Fruit fly (Drosophila melanogaster) whole organism, wandering third instar larva: ENCODE measurements around the gene CG9636.

Experiments
- Abd-B ChIP-seq: fragments of >200 bp; optimal IDR thresholded peaks from 2 replicates; lab custom pipeline; 2017; ENCODE audit warnings: missing biosample characterization, missing genetic modification characterization
- CG9705 ChIP-seq: fragments of 200-800 bp; sonication (Bioruptor generic); optimal IDR thresholded peaks from 2 replicates; lab custom pipeline; 2018; ENCODE audit warnings: missing biosample characterization, mild to moderate bottlenecking, missing genetic modification characterization
- Dfd ChIP-seq: fragments of >200 bp; optimal IDR thresholded peaks from 2 replicates; lab custom pipeline; 2017; ENCODE audit warnings: missing biosample characterization, missing genetic modification characterization
- HLH106 ChIP-seq: fragments of 200-800 bp; optimal IDR thresholded peaks from 3 replicates; lab custom pipeline; 2019; ENCODE audit warnings: missing biosample characterization, mild to moderate bottlenecking, missing genetic modification characterization, moderate library complexity
- Hnf4 ChIP-seq: fragments of 200-800 bp; sonication (Bioruptor generic); optimal IDR thresholded peaks from 2 replicates; lab custom pipeline; 2016; ENCODE audit warnings: missing biosample characterization, mild to moderate bottlenecking, missing genetic modification characterization
- Hr78 ChIP-seq: fragments of >200 bp; optimal IDR thresholded peaks from 2 replicates; lab custom pipeline; 2017; ENCODE audit warnings: missing biosample characterization, missing genetic modification characterization
- Jra ChIP-seq: sonication (Bioruptor generic); optimal IDR thresholded peaks from 2 replicates; lab custom pipeline; 2016; ENCODE audit warnings: missing biosample characterization, missing genetic modification characterization
- Mio ChIP-seq: sonication (Bioruptor generic); optimal IDR thresholded peaks from 2 replicates; lab custom pipeline; 2016; ENCODE audit warnings: missing biosample characterization, missing genetic modification characterization
- Myc ChIP-seq: fragments of >200 bp; optimal IDR thresholded peaks from 2 replicates; lab custom pipeline; 2017
- N ChIP-seq: fragments of >200 bp; optimal IDR thresholded peaks from 2 replicates; lab custom pipeline; 2018; ENCODE audit warnings: missing biosample characterization, missing external identifiers, missing genetic modification characterization
- OdsH ChIP-seq: fragments of 200-800 bp; sonication (Bioruptor generic); optimal IDR thresholded peaks from 2 replicates; lab custom pipeline; 2016; ENCODE audit warnings: missing biosample characterization, mild to moderate bottlenecking, missing genetic modification characterization
- Rel ChIP-seq, 2 experiments: fragments of 200-800 bp; sonication (Bioruptor generic) in 1 of 2; optimal IDR thresholded peaks; 2 replicates in 1 of 2; 3 replicates in 1 of 2; lab custom pipeline; 2016 to 2019; ENCODE audit warnings: mild to moderate bottlenecking in 2 of 2, missing biosample characterization in 2 of 2, missing genetic modification characterization in 2 of 2, moderate library complexity in 1 of 2
- Sp1 ChIP-seq: fragments of 200-800 bp; sonication (Bioruptor generic); optimal IDR thresholded peaks from 3 replicates; lab custom pipeline; 2019; ENCODE audit warnings: missing biosample characterization, mild to moderate bottlenecking, missing genetic modification characterization, moderate library complexity
- Vsx2 ChIP-seq: fragments of 200-300, 225-300 bp; sonication (Bioruptor generic); optimal IDR thresholded peaks from 2 replicates; lab custom pipeline; 2018; ENCODE audit warnings: missing biosample characterization, missing genetic modification characterization; ENCODE audit not compliant: partially characterized antibody
- br ChIP-seq: fragments of 200-800 bp; sonication (Bioruptor generic); optimal IDR thresholded peaks from 2 replicates; lab custom pipeline; 2016; ENCODE audit warnings: missing biosample characterization, missing genetic modification characterization
- brk ChIP-seq: fragments of 200-800 bp; sonication (Bioruptor generic); optimal IDR thresholded peaks from 2 replicates; lab custom pipeline; 2016; ENCODE audit warnings: missing biosample characterization, mild to moderate bottlenecking, missing genetic modification characterization
- dmrt93B ChIP-seq: fragments of 200-800 bp; sonication (Bioruptor generic); optimal IDR thresholded peaks from 2 replicates; lab custom pipeline; 2018; ENCODE audit warnings: missing biosample characterization, mild to moderate bottlenecking, missing genetic modification characterization
- dsf ChIP-seq: sonication (Bioruptor generic); optimal IDR thresholded peaks from 2 replicates; lab custom pipeline; 2016; ENCODE audit warnings: missing biosample characterization, missing genetic modification characterization, borderline replicate concordance
- ey ChIP-seq: fragments of 200-800 bp; sonication (Bioruptor generic); optimal IDR thresholded peaks from 2 replicates; lab custom pipeline; 2016; ENCODE audit warnings: missing biosample characterization, missing genetic modification characterization
- fru ChIP-seq: fragments of 200-800 bp; sonication (Bioruptor generic); optimal IDR thresholded peaks from 3 replicates; lab custom pipeline; 2016; ENCODE audit warnings: missing biosample characterization, mild to moderate bottlenecking, missing genetic modification characterization
- h ChIP-seq: fragments of 200-800 bp; sonication (Bioruptor generic); optimal IDR thresholded peaks from 3 replicates; lab custom pipeline; 2016; ENCODE audit warnings: missing biosample characterization, mild to moderate bottlenecking, missing genetic modification characterization
- lola ChIP-seq: fragments of >200 bp; optimal IDR thresholded peaks from 2 replicates; lab custom pipeline; 2017; ENCODE audit warnings: missing biosample characterization, missing genetic modification characterization
- pan ChIP-seq: fragments of >200 bp; optimal IDR thresholded peaks from 2 replicates; lab custom pipeline; 2017
- psq ChIP-seq: fragments of 200-800 bp; sonication (Bioruptor generic); optimal IDR thresholded peaks from 3 replicates; lab custom pipeline; 2017; ENCODE audit warnings: missing biosample characterization, mild to moderate bottlenecking, missing genetic modification characterization, moderate library complexity
- rgr ChIP-seq: fragments of 200-800 bp; sonication (Bioruptor generic); optimal IDR thresholded peaks from 3 replicates; lab custom pipeline; 2016; ENCODE audit warnings: missing biosample characterization, mild to moderate bottlenecking, missing genetic modification characterization
- sage ChIP-seq: fragments of 200-800 bp; sonication (Bioruptor generic); optimal IDR thresholded peaks from 2 replicates; lab custom pipeline; 2016; ENCODE audit warnings: missing biosample characterization, mild to moderate bottlenecking, missing genetic modification characterization
- sv ChIP-seq: fragments of 200-800 bp; sonication (Bioruptor generic); optimal IDR thresholded peaks from 3 replicates; lab custom pipeline; 2016; ENCODE audit warnings: missing biosample characterization, missing genetic modification characterization
- tai ChIP-seq: sonication (Bioruptor generic); optimal IDR thresholded peaks from 2 replicates; lab custom pipeline; 2016; ENCODE audit warnings: missing biosample characterization, missing genetic modification characterization
- usp ChIP-seq: fragments of >200 bp; optimal IDR thresholded peaks from 2 replicates; lab custom pipeline; 2017; ENCODE audit warnings: missing biosample characterization, missing genetic modification characterization

The CG9636 gene

DNA sequence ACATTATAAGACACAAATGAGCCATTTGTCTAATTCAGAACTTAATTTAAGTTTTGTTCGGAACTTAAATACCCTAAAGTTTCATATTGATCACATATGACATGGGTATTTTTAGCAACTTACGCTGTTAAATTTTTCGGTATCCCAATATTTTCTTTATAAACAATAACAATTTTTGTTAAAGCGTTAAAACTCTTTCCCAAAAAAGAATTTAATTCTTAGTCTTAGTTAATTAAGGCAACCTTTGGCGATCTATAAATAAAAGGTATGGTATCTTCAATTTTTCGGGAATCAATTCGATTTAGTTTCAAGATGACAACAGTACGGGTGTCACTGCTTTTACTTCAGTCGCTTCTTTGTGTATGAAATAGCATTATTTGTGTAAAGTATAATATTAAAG is 47.3 kb upstream of the CG9636 start, which contains the start of gene CG31464:
CG31464 (plus strand) TSS at position 301 of the 400 bp plus-strand sequence.
- no peak for TF ChIP-seq Dfd (GFP tag; lab: Kevin White, UChicago)
- no peak for TF ChIP-seq Abd-B (GFP tag; lab: Kevin White, UChicago)
- TF ChIP-seq sv (GFP tag; lab: Kevin White, UChicago), result no peak
- TF ChIP-seq Hnf4 (GFP tag; lab: Kevin White, UChicago), result no peak
- TF ChIP-seq pan (lab: Kevin White, UChicago), result no peak

DNA sequence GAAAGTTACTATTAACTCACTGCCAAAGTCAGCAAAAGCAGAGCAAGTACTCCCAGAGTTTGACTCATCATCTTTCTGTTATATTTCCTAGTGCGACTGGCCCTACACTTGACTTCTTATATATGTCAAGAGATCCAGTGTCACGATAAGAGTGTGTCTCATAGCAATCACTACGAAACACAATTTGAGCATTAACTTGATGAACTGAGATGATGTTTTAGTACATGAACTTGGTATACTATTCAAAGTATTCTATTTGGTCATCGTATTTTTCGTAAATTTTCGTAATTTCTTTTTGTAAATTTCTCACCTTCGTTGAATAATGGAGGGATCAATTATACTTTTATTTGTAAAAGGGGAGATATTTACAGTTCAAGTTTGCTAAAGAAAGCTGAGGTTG is 46.9 kb upstream of the CG9636 start, which contains the start of gene CG11672:
CG11672 (minus strand) TSS at position 101 of the 400 bp plus-strand sequence.
- TF ChIP-seq fru, result no peak
- no peak for TF ChIP-seq Abd-B (GFP tag; lab: Kevin White, UChicago)
- TF ChIP-seq CG9705 (GFP tag; lab: Kevin White, UChicago), result no peak
- TF ChIP-seq br, result no peak
- no peak for TF ChIP-seq usp (GFP tag; lab: Kevin White, UChicago)
- no peak for TF ChIP-seq sage
- TF ChIP-seq HLH106 (tag; lab: Kevin White, UChicago), result no peak

DNA sequence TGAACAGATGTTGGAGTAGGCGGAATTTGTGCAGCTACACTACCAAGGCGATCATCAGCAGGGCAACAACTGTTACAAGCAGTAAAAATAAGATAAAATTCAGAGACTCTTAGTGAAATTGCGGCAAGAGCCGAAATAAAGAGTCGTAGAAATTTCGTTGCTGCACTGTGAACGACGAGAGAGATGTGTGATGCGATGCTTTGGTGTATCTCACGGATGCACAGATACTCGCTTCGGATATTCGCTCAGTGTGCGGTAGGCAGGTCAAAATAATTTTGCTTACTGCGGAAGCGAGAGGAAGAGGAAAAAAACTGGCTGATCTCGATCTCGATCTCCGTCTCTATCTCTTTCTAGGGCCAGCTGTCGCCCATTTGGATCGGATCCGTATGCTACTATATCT is 45.2 kb upstream of the CG9636 start:
- no peak for TF ChIP-seq lola (GFP tag; lab: Kevin White, UChicago)
- TF ChIP-seq Hr78 (GFP tag; lab: Kevin White, UChicago), result no peak
- no peak for TF ChIP-seq rgr (GFP tag; lab: Kevin White, UChicago)
- TF ChIP-seq Mio (GFP tag; lab: Kevin White, UChicago), result no peak
- TF ChIP-seq pan (lab: Kevin White, UChicago), result no peak
- no peak for TF ChIP-seq brk (GFP tag; lab: Kevin White, UChicago)
- no peak for TF ChIP-seq HLH106 (tag; lab: Kevin White, UChicago)
- TF ChIP-seq br, result no peak
- no peak for TF ChIP-seq psq (GFP tag; lab: Kevin White, UChicago)
- TF ChIP-seq Jra, result no peak
- no peak for TF ChIP-seq Sp1 (GFP tag; lab: Kevin White, UChicago)
- no peak for TF ChIP-seq Myc (lab: Kevin White, UChicago)
- TF ChIP-seq ey, result no peak
- TF ChIP-seq dsf (GFP tag; lab: Kevin White, UChicago), result no peak
- no peak for TF ChIP-seq h
- TF ChIP-seq dmrt93B (GFP tag; lab: Kevin White, UChicago), result no peak
- no peak for TF ChIP-seq N
- no peak for TF ChIP-seq tai (GFP tag; lab: Kevin White, UChicago)

DNA sequence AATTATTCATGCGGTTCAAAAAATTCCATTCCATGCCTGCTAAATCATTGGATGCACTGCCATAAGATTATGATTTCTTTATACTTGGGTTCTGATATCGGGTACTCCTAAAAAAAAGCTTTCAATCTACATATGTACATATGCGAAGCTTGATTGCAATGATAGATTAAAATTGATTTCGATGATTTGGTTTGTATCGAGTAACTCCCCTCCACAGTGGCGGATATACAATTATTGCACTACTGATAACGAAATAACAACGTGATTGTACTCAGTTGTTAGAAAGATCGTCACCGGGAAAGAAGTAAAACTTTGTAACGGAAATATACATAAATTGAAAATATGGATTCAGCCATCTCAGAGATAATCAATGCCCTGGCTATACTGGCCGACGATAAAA is 44.1 kb upstream of the CG9636 start, which contains the start of gene Nazo:
Nazo (plus strand) TSS at position 180 of the 400 bp plus-strand sequence.
- TF ChIP-seq Rel (GFP tag; optimal IDR thresholded peaks at IDR 0.05; lab: Kevin White, UChicago) (no peak), Rel (tag; optimal IDR thresholded peaks at IDR 0.05; lab: Kevin White, UChicago) (peak; percentile 90), tai (GFP tag; lab: Kevin White, UChicago) (no peak)

DNA sequence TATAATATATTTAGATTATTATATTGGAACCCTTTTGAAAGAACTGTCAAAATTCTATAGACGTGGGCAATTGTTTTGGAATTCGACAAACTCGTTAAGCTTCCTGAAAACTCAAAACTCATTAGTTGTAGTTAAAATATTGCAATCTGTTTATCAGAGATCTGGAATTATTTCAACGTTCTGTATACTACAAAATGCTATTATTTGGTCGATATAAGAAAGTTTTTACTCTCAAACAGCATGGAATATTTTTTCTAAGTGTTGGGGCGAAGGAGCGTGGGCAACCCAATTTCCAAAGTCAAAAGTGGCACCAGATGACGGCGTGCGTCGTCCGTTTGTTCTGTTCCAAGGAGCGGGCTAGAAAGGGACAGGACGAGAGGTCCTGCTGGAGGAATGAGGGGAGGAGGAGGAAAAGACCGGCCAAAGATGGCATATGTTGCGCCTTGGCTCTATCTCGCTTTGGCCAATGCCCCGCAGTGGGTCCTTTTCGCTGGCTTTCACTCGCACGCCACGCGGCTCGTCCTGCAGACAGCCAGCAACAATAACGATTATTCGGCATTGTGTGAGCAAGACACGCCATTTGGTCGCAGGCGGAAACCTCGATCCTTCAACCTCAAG is 42.2 kb upstream of the CG9636 start:
- TF ChIP-seq Mio (GFP tag; lab: Kevin White, UChicago) (no peak), br (no peak)

DNA sequence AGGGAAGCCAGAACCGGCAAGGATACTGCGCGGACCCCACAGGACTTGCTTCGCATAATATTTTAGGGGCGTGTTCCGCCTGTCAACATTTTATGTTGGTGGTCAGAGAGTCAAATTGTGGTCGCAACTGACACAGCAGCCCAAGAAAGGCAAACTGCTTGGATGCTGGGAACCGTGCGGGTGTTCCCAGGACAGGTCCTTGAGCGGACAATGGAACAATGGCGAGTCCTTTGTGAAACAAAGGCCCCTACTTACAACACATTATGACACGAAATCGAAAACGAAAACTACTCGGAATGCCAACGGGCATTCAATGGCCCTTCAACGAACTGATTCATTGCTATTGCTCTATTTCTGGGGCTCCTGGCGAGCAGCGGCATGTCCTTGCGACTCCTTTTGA is 40.6 kb upstream of the CG9636 start:
- TF ChIP-seq br (no peak), Jra (no peak), OdsH (GFP tag; lab: Kevin White, UChicago) (no peak), rgr (GFP tag; lab: Kevin White, UChicago) (no peak), N (no peak), HLH106 (tag; lab: Kevin White, UChicago) (no peak), Vsx2 (GFP tag; lab: Kevin White, UChicago) (no peak), ey (no peak), brk (GFP tag; lab: Kevin White, UChicago) (no peak), tai (GFP tag; lab: Kevin White, UChicago) (no peak), psq (GFP tag; lab: Kevin White, UChicago) (no peak), Hnf4 (GFP tag; lab: Kevin White, UChicago) (no peak)
